Worm (Caenorhabditis elegans) whole organism, mixed stage, embryonic: ENCODE data around the gene Y39F10A.3.

Experiments
- M03D4.4 ChIP-seq: sonication (generic microtip); optimal IDR thresholded peaks from 2 replicates; lab custom pipeline; 2017; ENCODE audit warnings: mild to moderate bottlenecking, missing genetic modification characterization, missing compliant biosample characterization
- bed-3 ChIP-seq: fragments of 200-800 bp; sonication (Bioruptor generic); optimal IDR thresholded peaks from 3 replicates; lab custom pipeline; 2018; ENCODE audit warnings: mild to moderate bottlenecking, missing genetic modification characterization, moderate library complexity, missing compliant biosample characterization
- blmp-1 ChIP-seq: fragments of 150-350 bp; optimal IDR thresholded peaks from 2 replicates; lab custom pipeline; 2014; ENCODE audit warnings: missing biosample characterization, missing genetic modification characterization
- ceh-43 ChIP-seq: fragments of 200-800 bp; sonication (Bioruptor generic); optimal IDR thresholded peaks from 2 replicates; lab custom pipeline; 2018; ENCODE audit warnings: mild to moderate bottlenecking, missing genetic modification characterization, moderate library complexity, missing compliant biosample characterization
- ces-1 ChIP-seq: fragments of 150-350 bp; optimal IDR thresholded peaks from 2 replicates; lab custom pipeline; 2014; ENCODE audit warnings: missing biosample characterization, missing genetic modification reagents, missing genetic modification characterization
- cnd-1 ChIP-seq: fragments of 200-800 bp; sonication (Bioruptor generic); optimal IDR thresholded peaks from 2 replicates; lab custom pipeline; 2018; ENCODE audit warnings: mild to moderate bottlenecking, missing genetic modification characterization, missing compliant biosample characterization
- drap-1 ChIP-seq: fragments of 200-800 bp; sonication (Bioruptor generic); optimal IDR thresholded peaks from 3 replicates; lab custom pipeline; 2018; ENCODE audit warnings: mild to moderate bottlenecking, missing genetic modification characterization, missing compliant biosample characterization
- elt-1 ChIP-seq: sonication (generic microtip); optimal IDR thresholded peaks from 2 replicates; lab custom pipeline; 2017; ENCODE audit warnings: missing genetic modification characterization, mild to moderate bottlenecking, missing compliant biosample characterization, antibody characterized with exemption, moderate library complexity, borderline replicate concordance; ENCODE audit not compliant: insufficient read depth
- elt-3 ChIP-seq: fragments of 150-350 bp; optimal IDR thresholded peaks from 2 replicates; lab custom pipeline; 2014; ENCODE audit warnings: missing biosample characterization, missing genetic modification characterization
- flh-1 ChIP-seq: fragments of 200-800 bp; sonication (Bioruptor generic); optimal IDR thresholded peaks from 2 replicates; lab custom pipeline; 2018; ENCODE audit warnings: mild to moderate bottlenecking, missing genetic modification characterization, moderate library complexity, missing compliant biosample characterization
- ham-2 ChIP-seq: fragments of 200-800 bp; sonication (Bioruptor generic); optimal IDR thresholded peaks from 2 replicates; lab custom pipeline; 2018; ENCODE audit warnings: mild to moderate bottlenecking, missing genetic modification characterization, missing compliant biosample characterization
- hlh-1 ChIP-seq: fragments of 150-350 bp; optimal IDR thresholded peaks from 2 replicates; lab custom pipeline; 2014; ENCODE audit warnings: missing biosample characterization, missing genetic modification reagents, missing genetic modification characterization
- lin-13 ChIP-seq: fragments of 150-350 bp; optimal IDR thresholded peaks from 2 replicates; lab custom pipeline; 2014; ENCODE audit warnings: missing biosample characterization, missing genetic modification characterization
- lin-32 ChIP-seq: fragments of 200-800 bp; sonication (Bioruptor generic); optimal IDR thresholded peaks from 2 replicates; lab custom pipeline; 2018; ENCODE audit warnings: mild to moderate bottlenecking, missing genetic modification characterization, missing compliant biosample characterization
- lsy-2 ChIP-seq: fragments of 150-350 bp; optimal IDR thresholded peaks from 2 replicates; lab custom pipeline; 2014; ENCODE audit warnings: missing biosample characterization, missing genetic modification characterization
- mep-1 ChIP-seq: fragments of 150-350 bp; optimal IDR thresholded peaks from 2 replicates; lab custom pipeline; 2017; ENCODE audit warnings: missing biosample characterization, missing genetic modification reagents, missing genetic modification characterization, inconsistent platforms
- mls-2 ChIP-seq: sonication (generic microtip); optimal IDR thresholded peaks from 2 replicates; lab custom pipeline; 2016; ENCODE audit warnings: mild to moderate bottlenecking, missing genetic modification characterization, moderate library complexity, missing compliant biosample characterization
- nhr-2 ChIP-seq: fragments of 150-350 bp; optimal IDR thresholded peaks from 2 replicates; lab custom pipeline; 2014; ENCODE audit warnings: missing biosample characterization, missing genetic modification characterization
- nhr-237 ChIP-seq: fragments of 150-350 bp; optimal IDR thresholded peaks from 2 replicates; lab custom pipeline; 2014; ENCODE audit warnings: missing biosample characterization, missing genetic modification characterization
- nhr-28 ChIP-seq: fragments of 150-350 bp; optimal IDR thresholded peaks from 2 replicates; lab custom pipeline; 2014; ENCODE audit warnings: missing biosample characterization, missing genetic modification characterization
- nhr-76 ChIP-seq: sonication (generic microtip); optimal IDR thresholded peaks from 2 replicates; lab custom pipeline; 2017; ENCODE audit warnings: missing biosample characterization, missing genetic modification characterization
- pha-4 ChIP-seq: fragments of 150-350 bp; optimal IDR thresholded peaks from 2 replicates; lab custom pipeline; 2018; ENCODE audit warnings: missing biosample characterization, missing genetic modification reagents, missing genetic modification characterization
- sem-2 ChIP-seq: fragments of 200-800 bp; sonication (Bioruptor generic); optimal IDR thresholded peaks from 2 replicates; lab custom pipeline; 2018; ENCODE audit warnings: mild to moderate bottlenecking, missing genetic modification characterization, missing compliant biosample characterization
- snpc-4 ChIP-seq: fragments of 150-350 bp; optimal IDR thresholded peaks from 2 replicates; lab custom pipeline; 2014; ENCODE audit warnings: missing biosample characterization, missing genetic modification characterization
- tbx-8 ChIP-seq: fragments of 200-800 bp; sonication (Bioruptor generic); optimal IDR thresholded peaks from 2 replicates; lab custom pipeline; 2018; ENCODE audit warnings: mild to moderate bottlenecking, missing genetic modification characterization, moderate library complexity, missing compliant biosample characterization
- unc-120 ChIP-seq: sonication (generic microtip); optimal IDR thresholded peaks from 2 replicates; lab custom pipeline; 2017; ENCODE audit warnings: missing genetic modification characterization, missing compliant biosample characterization; ENCODE audit not compliant: poor library complexity, severe bottlenecking
- unc-39 ChIP-seq: fragments of 150-350 bp; optimal IDR thresholded peaks from 2 replicates; lab custom pipeline; 2014; ENCODE audit warnings: missing biosample characterization, missing genetic modification characterization
- unc-62 ChIP-seq: fragments of 150-350 bp; optimal IDR thresholded peaks from 2 replicates; lab custom pipeline; 2014; ENCODE audit warnings: missing biosample characterization, missing genetic modification reagents, missing genetic modification characterization
- zip-8 ChIP-seq: fragments of 150-350 bp; optimal IDR thresholded peaks from 2 replicates; lab custom pipeline; 2014; ENCODE audit warnings: missing biosample characterization, missing genetic modification characterization
- ztf-11 ChIP-seq: fragments of 150-350 bp; optimal IDR thresholded peaks from 2 replicates; lab custom pipeline; 2014; ENCODE audit warnings: missing biosample characterization, missing genetic modification characterization

Y39F10A.3 gene

DNA sequence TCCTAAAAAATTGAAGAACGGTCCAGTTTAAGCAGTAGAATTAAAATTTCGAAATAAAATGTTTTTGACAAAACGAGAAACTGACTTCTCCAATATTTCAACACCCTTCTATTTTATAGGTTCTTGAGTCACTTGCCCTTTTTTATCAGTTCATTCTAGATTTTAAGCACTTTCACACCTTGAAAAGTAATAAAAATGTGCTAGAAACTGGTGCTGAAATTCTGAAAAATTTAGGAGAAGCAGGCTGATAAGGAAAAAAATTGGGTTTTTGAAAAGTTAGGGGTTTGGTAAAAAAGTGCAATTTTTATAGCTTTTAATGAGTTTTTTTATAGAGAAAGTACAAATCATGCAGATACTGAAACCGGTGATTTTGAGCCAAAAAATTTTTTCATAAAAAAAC lies 22.5 kb downstream of the Y39F10A.3 start:
- TF ChIP-seq mls-2 (tag; lab: Kevin White, UChicago) (no peak), ces-1 (GFP tag; lab: Kevin White, UChicago) (no peak)
- TF ChIP-seq, all 35 proteins: peak for 0

ce11 chrII:759788-760187 lies 23.0 kb downstream of the Y39F10A.3 start:
- TF ChIP-seq ces-1 (GFP tag; lab: Kevin White, UChicago) (peak; percentile 67), ztf-11 (tag; lab: Kevin White, UChicago) (no peak), bed-3 (GFP tag; lab: Kevin White, UChicago) (no peak), unc-62 (GFP tag; lab: Kevin White, UChicago) (no peak), mep-1 (tag; lab: Kevin White, UChicago) (peak; percentile 25), ceh-43 (GFP tag; lab: Kevin White, UChicago) (no peak), blmp-1 (tag; lab: Kevin White, UChicago) (no peak), tbx-8 (GFP tag; lab: Kevin White, UChicago) (no peak), lin-13 (tag; lab: Kevin White, UChicago) (no peak), snpc-4 (tag; lab: Kevin White, UChicago) (no peak), M03D4.4 (tag; lab: Kevin White, UChicago) (no peak), nhr-2 (no peak), sem-2 (GFP tag; lab: Kevin White, UChicago) (no peak), nhr-28 (no peak), drap-1 (GFP tag; lab: Kevin White, UChicago) (no peak)

ce11 chrII:757224-757623 lies 25.6 kb downstream of the Y39F10A.3 start:
- no peak for TF ChIP-seq zip-8 (tag; lab: Kevin White, UChicago)
- no peak for TF ChIP-seq lsy-2
- no peak for TF ChIP-seq lin-13 (tag; lab: Kevin White, UChicago)
- no peak for TF ChIP-seq hlh-1
- no peak for TF ChIP-seq nhr-237 (tag; lab: Kevin White, UChicago)
- no peak for TF ChIP-seq nhr-76 (tag; lab: Kevin White, UChicago)
- no peak for TF ChIP-seq elt-1 (tag; lab: Kevin White, UChicago)
- no peak for TF ChIP-seq ham-2 (GFP tag; lab: Kevin White, UChicago)
- no peak for TF ChIP-seq elt-3
- no peak for TF ChIP-seq unc-62 (GFP tag; lab: Kevin White, UChicago)
- no peak for TF ChIP-seq ces-1 (GFP tag; lab: Kevin White, UChicago)
- TF ChIP-seq M03D4.4 (tag; lab: Kevin White, UChicago): no peak
- TF ChIP-seq sem-2 (GFP tag; lab: Kevin White, UChicago): no peak
- no peak for TF ChIP-seq lin-32

DNA sequence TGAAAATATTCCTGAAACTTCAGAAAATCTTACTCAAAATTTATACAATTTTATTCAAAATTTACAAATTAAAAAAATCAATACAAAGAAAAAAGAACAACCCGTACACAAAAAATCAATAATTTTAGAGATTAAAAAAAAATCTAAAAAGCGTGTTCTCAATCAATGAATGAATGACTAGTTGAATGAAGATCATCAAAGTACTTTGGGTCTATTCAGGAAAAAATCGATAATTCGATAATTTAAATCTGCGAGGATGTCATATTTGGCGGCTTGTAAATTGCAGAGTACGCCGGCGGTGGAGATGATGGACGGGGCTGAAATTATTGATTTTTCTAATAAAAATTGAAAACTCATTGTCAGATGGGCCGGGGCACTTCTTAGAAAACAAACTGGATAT lies 26.6 kb downstream of the Y39F10A.3 start:
- TF ChIP-seq nhr-76 (tag; lab: Kevin White, UChicago): no peak

ce11 chrII:754971-755370 lies 27.8 kb downstream of the Y39F10A.3 start:
- TF ChIP-seq cnd-1 (tag; lab: Kevin White, UChicago): no peak
- no peak for TF ChIP-seq tbx-8 (GFP tag; lab: Kevin White, UChicago)
- TF ChIP-seq nhr-2: no peak
- no peak for TF ChIP-seq bed-3 (GFP tag; lab: Kevin White, UChicago)
- no peak for TF ChIP-seq nhr-237 (tag; lab: Kevin White, UChicago)
- no peak for TF ChIP-seq nhr-76 (tag; lab: Kevin White, UChicago)
- no peak for TF ChIP-seq drap-1 (GFP tag; lab: Kevin White, UChicago)
- TF ChIP-seq ham-2 (GFP tag; lab: Kevin White, UChicago): no peak
- no peak for TF ChIP-seq ztf-11 (tag; lab: Kevin White, UChicago)
- no peak for TF ChIP-seq pha-4 (tag; lab: Kevin White, UChicago)
- no peak for TF ChIP-seq mep-1 (tag; lab: Kevin White, UChicago)
- TF ChIP-seq mls-2 (tag; lab: Kevin White, UChicago): no peak
- TF ChIP-seq ceh-43 (GFP tag; lab: Kevin White, UChicago): no peak
- no peak for TF ChIP-seq flh-1 (GFP tag; lab: Kevin White, UChicago)
- TF ChIP-seq unc-120 (tag; lab: Kevin White, UChicago): no peak
- TF ChIP-seq elt-3: no peak
- TF ChIP-seq ces-1 (GFP tag; lab: Kevin White, UChicago): no peak
- no peak for TF ChIP-seq unc-39
